Fruit fly (Drosophila melanogaster) S2 (cell line): ENCODE data around the gene CarT.

Experiments
- CG8478 ChIP-seq: fragments of >200 bp; optimal IDR thresholded peaks from 2 replicates; lab custom pipeline; 2018
- CTCF ChIP-seq, 2 experiments: fragments of >200 bp; optimal IDR thresholded peaks; 2 replicates each; lab custom pipeline; 2018

DNA sequence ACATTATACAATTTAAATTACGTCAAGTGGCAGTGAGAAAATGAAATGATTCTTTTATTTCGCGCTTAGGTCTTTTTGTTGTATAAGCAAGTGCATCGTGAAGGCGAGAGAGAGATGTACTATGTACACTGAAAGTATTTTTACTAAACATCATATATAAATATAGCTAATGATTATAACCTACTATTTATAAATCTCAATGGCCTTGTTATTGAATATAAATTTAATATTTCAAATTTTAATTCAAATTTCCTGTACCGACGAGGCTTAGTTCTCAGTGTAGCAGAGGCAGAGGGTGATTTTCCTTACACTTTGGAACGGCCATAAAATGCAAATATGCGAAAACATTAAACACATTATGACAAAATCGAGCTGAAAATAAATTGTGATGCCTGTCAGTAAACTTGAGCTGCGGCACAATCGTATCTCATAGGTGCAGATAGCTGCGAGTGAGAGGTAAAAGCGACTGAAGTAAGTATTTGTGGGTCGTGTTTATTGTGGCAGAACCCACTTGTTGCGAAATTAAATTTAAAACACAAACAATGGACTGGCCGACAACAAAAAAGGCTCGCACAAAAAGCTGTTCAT lies 32.0 kb upstream of the CarT start:
- TF ChIP-seq CG8478: no peak
- TF ChIP-seq CTCF (optimal IDR thresholded peaks at IDR 0.05; lab: Kevin White, UChicago): no peak
